Worm (Caenorhabditis elegans): ENCODE results near the gene ZK673.6.

Gene ZK673.6

DNA sequence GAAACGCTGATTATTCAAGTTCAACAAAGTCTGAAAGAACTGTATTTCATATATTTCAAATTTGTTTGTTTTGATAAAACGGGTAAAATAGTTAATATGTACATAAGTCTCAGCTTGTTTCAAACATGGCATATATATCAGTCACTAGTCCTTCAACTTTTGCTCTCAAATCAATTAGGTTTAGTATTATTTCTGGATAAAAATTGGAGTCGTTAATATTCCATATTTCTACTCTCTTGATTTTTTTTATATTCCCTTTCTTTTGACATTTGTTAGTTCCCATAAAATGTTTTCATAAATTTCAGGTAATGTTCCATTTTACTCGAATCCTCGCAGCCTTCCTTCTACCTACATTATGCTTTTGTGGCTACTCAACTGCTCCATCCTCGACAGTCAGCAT lies 28.3 kb downstream of the ZK673.6 start, which contains the start of gene cut-4:
TSS of gene cut-4 (plus strand) at position 301 of the 400 bp plus-strand sequence.
- TF ChIP-seq pag-3 (tag; optimal IDR thresholded peaks at IDR 0.05; ENCODE audit: borderline replicate concordance) (no peak), ahr-1 (tag; optimal IDR thresholded peaks at IDR 0.05) (no peak), odd-2 (tag; optimal IDR thresholded peaks at IDR 0.05) (no peak), hlh-8 (tag; optimal IDR thresholded peaks at IDR 0.05) (no peak), sox-4 (tag; optimal IDR thresholded peaks at IDR 0.05) (no peak), Y22D7AL.16 (tag; optimal IDR thresholded peaks at IDR 0.05) (no peak), fkh-6 (tag; optimal IDR thresholded peaks at IDR 0.05) (no peak), ceh-2 (tag; optimal IDR thresholded peaks at IDR 0.05) (no peak), pros-1 (tag; optimal IDR thresholded peaks at IDR 0.05) (no peak), pax-1 (tag; optimal IDR thresholded peaks at IDR 0.05) (no peak), pha-2 (tag; optimal IDR thresholded peaks at IDR 0.05) (no peak), elt-4 (tag; optimal IDR thresholded peaks at IDR 0.05) (no peak), unc-3 (GFP tag; conservative IDR thresholded peaks at IDR 0.05) (no peak), unc-3 (tag; optimal IDR thresholded peaks at IDR 0.05) (no peak), ztf-16 (tag; optimal IDR thresholded peaks at IDR 0.05) (no peak), che-1 (tag; optimal IDR thresholded peaks at IDR 0.05) (no peak), pha-4 (tag; optimal IDR thresholded peaks at IDR 0.05) (no peak), ceh-9 (tag; optimal IDR thresholded peaks at IDR 0.05) (no peak), madf-2 (tag; optimal IDR thresholded peaks at IDR 0.05) (no peak), hlh-15 (tag; optimal IDR thresholded peaks at IDR 0.05) (no peak)

DNA sequence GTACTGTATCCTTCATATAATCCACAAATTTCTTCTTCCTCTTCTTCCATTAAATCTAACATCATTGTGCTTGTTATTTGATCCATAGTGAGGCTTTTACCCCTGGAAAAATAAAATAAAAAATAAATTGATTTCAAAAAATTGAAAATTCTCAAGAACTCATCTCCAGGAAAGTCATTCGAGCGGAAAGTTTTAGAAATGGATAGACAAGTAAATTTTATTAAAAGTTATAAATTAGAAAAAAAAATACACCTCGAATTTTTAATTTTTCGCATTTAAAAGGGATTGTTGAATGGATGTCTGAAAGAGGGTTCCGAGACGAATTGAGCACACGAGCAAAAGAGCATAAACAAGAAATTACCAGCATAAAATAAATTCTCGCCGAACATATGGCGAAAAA lies 42.2 kb downstream of the ZK673.6 start, which contains the start of gene frpr-21:
TSS of gene frpr-21 (minus strand) at position 101 of the 400 bp plus-strand sequence.
- no peak for TF ChIP-seq unc-42 (tag; optimal IDR thresholded peaks at IDR 0.05)
- TF ChIP-seq zip-5 (tag; optimal IDR thresholded peaks at IDR 0.05) = no peak
- TF ChIP-seq F13H6.1 (tag; optimal IDR thresholded peaks at IDR 0.05) = no peak

DNA sequence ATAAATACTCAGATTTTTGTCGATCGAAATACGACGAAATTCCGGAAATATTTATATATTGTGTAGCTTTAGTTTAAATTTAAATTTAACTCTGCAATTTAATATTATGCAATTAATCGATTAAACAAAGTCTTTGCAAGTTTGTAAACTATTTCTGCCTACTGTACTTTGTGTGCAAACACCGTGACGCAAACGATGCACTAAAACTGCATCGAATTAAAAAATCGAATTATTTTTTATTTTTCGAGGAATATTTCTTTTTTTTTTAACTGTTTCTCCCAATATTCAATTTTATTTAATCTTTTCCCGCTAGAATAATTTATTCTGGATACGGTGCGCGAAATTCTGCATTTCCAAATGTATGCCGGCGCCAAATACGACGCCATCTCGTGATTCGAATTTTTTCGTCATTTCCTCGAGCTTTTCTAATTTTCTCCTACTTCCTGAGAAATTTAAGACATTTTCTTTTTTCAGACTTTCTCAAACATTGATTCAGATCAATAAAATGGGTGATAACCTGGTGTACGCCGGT lies 47.7 kb downstream of the ZK673.6 start, which contains the start of gene eif-2A:
TSS of gene eif-2A (plus strand) at position 469 of the 532 bp plus-strand sequence.
- TF ChIP-seq unc-42 (tag; optimal IDR thresholded peaks at IDR 0.05) (peak; percentile 41), hlh-30 (tag; optimal IDR thresholded peaks at IDR 0.05; ENCODE audit: insufficient read depth) (peak; percentile 38), ceh-14 (tag; optimal IDR thresholded peaks at IDR 0.05) (no peak), elt-2 (tag; optimal IDR thresholded peaks at IDR 0.05) (no peak), elt-4 (tag; optimal IDR thresholded peaks at IDR 0.05) (no peak), odd-2 (tag; optimal IDR thresholded peaks at IDR 0.05) (no peak), hlh-13 (GFP tag; optimal IDR thresholded peaks at IDR 0.05) (no peak), ceh-48 (tag; optimal IDR thresholded peaks at IDR 0.05) (no peak), lim-6 (tag; optimal IDR thresholded peaks at IDR 0.05) (no peak), ceh-34 (tag; optimal IDR thresholded peaks at IDR 0.05) (no peak), fkh-10 (GFP tag; optimal IDR thresholded peaks at IDR 0.05) (no peak), pat-9 (tag; optimal IDR thresholded peaks at IDR 0.05) (no peak)

All from whole organism, late embryonic.